Fruit fly (Drosophila melanogaster): ENCODE measurements around the gene CG6707.

The CG6707 gene

DNA sequence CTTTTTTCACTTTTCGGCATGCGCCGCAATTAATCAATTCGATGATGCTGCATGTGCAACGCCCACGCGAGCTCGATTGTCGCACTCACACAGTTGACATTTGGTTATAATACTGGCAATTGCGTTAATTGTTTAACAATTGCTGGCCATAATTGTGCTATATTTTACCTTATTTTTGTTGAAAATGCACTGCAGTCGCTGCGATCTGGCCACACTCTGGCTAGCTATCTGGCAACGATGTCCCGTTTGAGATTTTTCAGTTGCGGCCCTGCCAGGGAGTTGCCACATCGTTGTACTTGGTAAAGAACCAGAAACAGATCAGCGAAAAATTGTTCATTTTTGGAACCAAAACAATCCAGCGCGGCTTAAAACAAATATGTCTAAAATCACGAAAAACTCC lies at the start of gene CG6707, which contains the start of gene CG46387 (continued):
- peak; percentile 79 for TF ChIP-seq MBD-R2 (GFP tag; IDR thresholded peaks at IDR 0.05)
- no peak for TF ChIP-seq caup (GFP tag; optimal IDR thresholded peaks at IDR 0.05; ENCODE audit: severe bottlenecking)
- TF ChIP-seq ind (GFP tag; optimal IDR thresholded peaks at IDR 0.05) = no peak
- TF ChIP-seq CG9797 (GFP tag; optimal IDR thresholded peaks at IDR 0.05) = peak; percentile 35
- TF ChIP-seq CG12155 (GFP tag; optimal IDR thresholded peaks at IDR 0.05) = peak; percentile 10
- TF ChIP-seq CG13775 (GFP tag; optimal IDR thresholded peaks at IDR 0.05) = no peak
- peak; percentile 61 for TF ChIP-seq E2f2 (GFP tag; IDR thresholded peaks at IDR 0.05)
- no peak for TF ChIP-seq Trl (optimal IDR thresholded peaks at IDR 0.05)
- TF ChIP-seq Trl (GFP tag; optimal IDR thresholded peaks at IDR 0.05) = peak; percentile 16
- TF ChIP-seq CG10366 (GFP tag; IDR thresholded peaks at IDR 0.05) = no peak
- peak; percentile 68 for TF ChIP-seq gfzf (GFP tag; optimal IDR thresholded peaks at IDR 0.05)
- TF ChIP-seq BEAF-32 (GFP tag; optimal IDR thresholded peaks at IDR 0.05) = peak; percentile 38
- TF ChIP-seq p53 (GFP tag; optimal IDR thresholded peaks at IDR 0.05) = peak; percentile 2
- TF ChIP-seq Dll (GFP tag; IDR thresholded peaks at IDR 0.05; ENCODE audit: partially characterized antibody) = peak; percentile 19; the same call in 1 of the 4 replicates
- TF ChIP-seq phol (tag; optimal IDR thresholded peaks at IDR 0.05) = peak; percentile 47
- TF ChIP-seq zen (tag; optimal IDR thresholded peaks at IDR 0.05) = peak; percentile 36
- no peak for TF ChIP-seq fd3F (GFP tag; optimal IDR thresholded peaks at IDR 0.05)
- peak; percentile 53 for TF ChIP-seq hkb (optimal IDR thresholded peaks at IDR 0.05)
- TF ChIP-seq hkb (GFP tag; IDR thresholded peaks at IDR 0.05) = no peak
- TF ChIP-seq CG1603 (tag; optimal IDR thresholded peaks at IDR 0.05) = peak; percentile 82
- peak; percentile 88 for TF ChIP-seq Elba2 (GFP tag; optimal IDR thresholded peaks at IDR 0.05)
- TF ChIP-seq CG10543 (GFP tag; optimal IDR thresholded peaks at IDR 0.05) = peak; percentile 26

DNA sequence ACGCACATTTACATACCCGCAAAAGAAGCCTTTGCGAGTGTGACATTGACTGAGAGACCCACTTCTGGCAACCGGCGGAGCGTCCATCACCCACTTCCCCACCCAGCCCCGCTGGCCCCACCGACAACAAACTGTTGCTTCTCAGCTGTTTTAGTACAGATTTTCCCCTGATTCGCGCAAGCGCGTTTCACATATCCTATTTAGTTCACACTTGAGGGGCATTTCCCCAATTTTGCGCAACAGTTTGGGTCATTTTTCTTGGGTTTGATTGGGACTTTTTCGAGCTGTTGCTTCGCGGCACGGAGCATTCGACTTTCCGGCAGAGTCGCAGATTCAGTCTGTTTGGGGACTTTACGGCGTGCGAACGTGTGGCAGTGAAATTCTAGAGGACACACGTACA lies 28.8 kb upstream of the CG6707 start:
- TF ChIP-seq CG6854 (GFP tag; optimal IDR thresholded peaks at IDR 0.05) = no peak
- no peak for TF ChIP-seq cas (GFP tag; IDR thresholded peaks at IDR 0.05)
- no peak for TF ChIP-seq her (GFP tag; optimal IDR thresholded peaks at IDR 0.05)
- peak in 1 of 2 experiments; percentile 33 for TF ChIP-seq crp (GFP tag; optimal IDR thresholded peaks at IDR 0.05)
- no peak for TF ChIP-seq CG1024 (GFP tag; IDR thresholded peaks at IDR 0.05)
- no peak for TF ChIP-seq gsb (GFP tag; IDR thresholded peaks at IDR 0.05)
- TF ChIP-seq Dref (GFP tag; IDR thresholded peaks at IDR 0.05) = no peak
- 0 out of 4 replicates have a peak, but pooled peaks have one; percentile 24 for TF ChIP-seq chinmo (GFP tag; IDR thresholded peaks at IDR 0.05; ENCODE audit: partially characterized antibody)
- TF ChIP-seq CG5953 (GFP tag; IDR thresholded peaks at IDR 0.05) = no peak
- no peak for TF ChIP-seq bab2 (GFP tag; optimal IDR thresholded peaks at IDR 0.05)
- no peak for TF ChIP-seq B-H1 (GFP tag; IDR thresholded peaks at IDR 0.05)
- TF ChIP-seq MESR4 (GFP tag; optimal IDR thresholded peaks at IDR 0.05) = no peak
- no peak for TF ChIP-seq fd96Cb (tag; optimal IDR thresholded peaks at IDR 0.05)
- TF ChIP-seq CG2120 (GFP tag; optimal IDR thresholded peaks at IDR 0.05) = no peak
- TF ChIP-seq CG3847 (GFP tag; IDR thresholded peaks at IDR 0.05) = no peak
- no peak for TF ChIP-seq CG34224 (GFP tag; IDR thresholded peaks at IDR 0.05; ENCODE audit: partially characterized antibody)
- no peak for TF ChIP-seq CG7963 (GFP tag; IDR thresholded peaks at IDR 0.05; ENCODE audit: partially characterized antibody)
- no peak for TF ChIP-seq Dfd (GFP tag; optimal IDR thresholded peaks at IDR 0.05)
- peak; percentile 10; the same call in 1 of the 2 replicates for TF ChIP-seq Adf1 (GFP tag; IDR thresholded peaks at IDR 0.05)
- no peak for TF ChIP-seq CG31441 (GFP tag; IDR thresholded peaks at IDR 0.05)
- TF ChIP-seq grau (tag; optimal IDR thresholded peaks at IDR 0.05) = no peak
- no peak for TF ChIP-seq dmrt11E (tag; optimal IDR thresholded peaks at IDR 0.05)
- TF ChIP-seq crol (GFP tag; IDR thresholded peaks at IDR 0.05) = peak; percentile 74
- no peak for TF ChIP-seq CG13624 (GFP tag; optimal IDR thresholded peaks at IDR 0.05)
- TF ChIP-seq repo (GFP tag; optimal IDR thresholded peaks at IDR 0.05) = no peak
- no peak for TF ChIP-seq chm (GFP tag; IDR thresholded peaks at IDR 0.05)
- no peak for TF ChIP-seq CG11560 (tag; IDR thresholded peaks at IDR 0.05)
- no peak for TF ChIP-seq CG16813 (GFP tag; IDR thresholded peaks at IDR 0.05; ENCODE audit: partially characterized antibody)
- TF ChIP-seq CG12236 (GFP tag; optimal IDR thresholded peaks at IDR 0.05) = no peak
- TF ChIP-seq Ets97D (GFP tag; optimal IDR thresholded peaks at IDR 0.05) = no peak
- TF ChIP-seq fru (optimal IDR thresholded peaks at IDR 0.05) = no peak

Measured in whole organism, embryonic.